Fruit fly (Drosophila melanogaster) whole organism, embryonic: ENCODE measurements around the gene CG7367.
A peak's percentile ranks its signal among the peaks of the same experiment; 100 is the strongest.

Experiments used
- Asciz ChIP-seq: fragments of 200-800 bp; sonication (Bioruptor generic); optimal IDR thresholded peaks from 2 replicates; lab custom pipeline; 2017; ENCODE audit warnings: missing biosample characterization, mild to moderate bottlenecking, missing genetic modification characterization, missing genetic modification reagents
- Atf3 ChIP-seq: fragments of 200-800 bp; sonication (Bioruptor generic); optimal IDR thresholded peaks from 3 replicates; lab custom pipeline; 2016; ENCODE audit warnings: missing biosample characterization, missing genetic modification characterization
- CG12769 ChIP-seq: fragments of 200-800 bp; sonication (Bioruptor generic); optimal IDR thresholded peaks from 2 replicates; lab custom pipeline; 2019; ENCODE audit warnings: missing biosample characterization, mild to moderate bottlenecking, missing genetic modification characterization, moderate library complexity
- CG16863 ChIP-seq: fragments of 200-800 bp; sonication (Bioruptor generic); optimal IDR thresholded peaks from 3 replicates; lab custom pipeline; 2016; ENCODE audit warnings: missing biosample characterization, missing genetic modification characterization
- CG17385 ChIP-seq: fragments of 200-800 bp; sonication (Bioruptor generic); optimal IDR thresholded peaks from 3 replicates; lab custom pipeline; 2018; ENCODE audit warnings: missing biosample characterization, mild to moderate bottlenecking, missing genetic modification characterization
- CG30403 ChIP-seq: fragments of 200-800 bp; sonication (Bioruptor generic); optimal IDR thresholded peaks from 3 replicates; lab custom pipeline; 2016; ENCODE audit warnings: missing biosample characterization, missing genetic modification characterization
- CG3281 ChIP-seq: fragments of 200-800 bp; sonication (Bioruptor generic); optimal IDR thresholded peaks from 3 replicates; lab custom pipeline; 2017; ENCODE audit warnings: missing biosample characterization, mild to moderate bottlenecking, missing genetic modification characterization
- CG3838 ChIP-seq: fragments of 200-800 bp; sonication (Bioruptor generic); optimal IDR thresholded peaks from 3 replicates; lab custom pipeline; 2016; ENCODE audit warnings: missing biosample characterization, missing genetic modification characterization
- CG5953 ChIP-seq: fragments of 200-800 bp; sonication (Bioruptor generic); IDR thresholded peaks from 2 replicates; pipeline ENCODE4 v1.3.6; 2022; ENCODE audit warnings: missing biosample characterization, missing genetic modification characterization
- CG6689 ChIP-seq: fragments of 200-800 bp; sonication (Bioruptor generic); IDR thresholded peaks from 2 replicates; pipeline ENCODE4 v1.3.6; 2022; ENCODE audit warnings: missing biosample characterization, missing genetic modification characterization
- Camta ChIP-seq: fragments of 200-800 bp; sonication (Bioruptor generic); optimal IDR thresholded peaks from 2 replicates; lab custom pipeline; 2016; ENCODE audit warnings: missing biosample characterization, missing genetic modification characterization
- CoRest ChIP-seq: fragments of 200-800 bp; sonication (Bioruptor generic); optimal IDR thresholded peaks from 3 replicates; lab custom pipeline; 2018; ENCODE audit warnings: missing biosample characterization, mild to moderate bottlenecking, missing genetic modification characterization, moderate library complexity
- D19B ChIP-seq: fragments of 200-800 bp; sonication (Bioruptor generic); optimal IDR thresholded peaks from 2 replicates; lab custom pipeline; 2017; ENCODE audit warnings: missing biosample characterization, mild to moderate bottlenecking, missing genetic modification characterization
- Dad ChIP-seq: fragments of 200-800 bp; sonication (Bioruptor generic); optimal IDR thresholded peaks from 3 replicates; lab custom pipeline; 2016; ENCODE audit warnings: missing biosample characterization, missing genetic modification characterization
- E2f2 ChIP-seq: fragments of 200-800 bp; sonication (Bioruptor generic); IDR thresholded peaks from 2 replicates; pipeline ENCODE4 v1.3.6; 2022; ENCODE audit warnings: missing biosample characterization, missing genetic modification characterization
- Elba2 ChIP-seq: fragments of 200-800 bp; sonication (Bioruptor generic); optimal IDR thresholded peaks from 3 replicates; lab custom pipeline; 2016; ENCODE audit warnings: missing biosample characterization, missing genetic modification characterization
- H15 ChIP-seq: fragments of 200-800 bp; sonication (Bioruptor generic); IDR thresholded peaks from 3 replicates; pipeline ENCODE4 v1.3.6; 2022; ENCODE audit warnings: missing biosample characterization, missing genetic modification characterization
- HLH54F ChIP-seq: fragments of 200-800 bp; sonication (Bioruptor generic); optimal IDR thresholded peaks from 3 replicates; lab custom pipeline; 2016; ENCODE audit warnings: missing biosample characterization, missing genetic modification characterization
- Lhr ChIP-seq: fragments of 200-800 bp; sonication (Bioruptor generic); optimal IDR thresholded peaks from 3 replicates; lab custom pipeline; 2017; ENCODE audit warnings: mild to moderate bottlenecking, missing biosample characterization, missing genetic modification reagents, missing genetic modification characterization
- Mrtf ChIP-seq: fragments of 200-800 bp; sonication (Bioruptor generic); IDR thresholded peaks from 3 replicates; pipeline ENCODE4 v1.3.6; 2022; ENCODE audit warnings: missing biosample characterization, missing genetic modification characterization
- Neu2 ChIP-seq: fragments of 200-800 bp; sonication (Bioruptor generic); optimal IDR thresholded peaks from 3 replicates; lab custom pipeline; 2016; ENCODE audit warnings: missing biosample characterization, missing genetic modification characterization, borderline replicate concordance
- Oaz ChIP-seq: fragments of 200-800 bp; sonication (Bioruptor generic); IDR thresholded peaks from 2 replicates; pipeline ENCODE4 v1.3.6; 2022; ENCODE audit warnings: missing biosample characterization, missing genetic modification characterization
- Oli ChIP-seq: fragments of 200-800 bp; sonication (Bioruptor generic); optimal IDR thresholded peaks from 2 replicates; lab custom pipeline; 2018; ENCODE audit warnings: missing biosample characterization, mild to moderate bottlenecking, missing genetic modification characterization, moderate library complexity
- PHDP ChIP-seq: fragments of 200-800 bp; sonication (Bioruptor generic); optimal IDR thresholded peaks from 3 replicates; lab custom pipeline; 2018; ENCODE audit warnings: missing biosample characterization, mild to moderate bottlenecking, missing genetic modification characterization, moderate library complexity
- Ptx1 ChIP-seq: fragments of 200-800 bp; sonication (Bioruptor generic); IDR thresholded peaks from 2 replicates; pipeline ENCODE4 v1.3.6; 2022; ENCODE audit warnings: missing biosample characterization, missing genetic modification characterization
- Rx ChIP-seq: fragments of 200-800 bp; sonication (Bioruptor generic); IDR thresholded peaks from 2 replicates; pipeline ENCODE4 v1.3.6; 2022; ENCODE audit warnings: missing biosample characterization, missing genetic modification characterization
- ab ChIP-seq: fragments of 200-800 bp; sonication (Bioruptor generic); optimal IDR thresholded peaks from 2 replicates; lab custom pipeline; 2016; ENCODE audit warnings: missing biosample characterization, missing genetic modification characterization
- ap ChIP-seq: fragments of 200-800 bp; sonication (Bioruptor generic); IDR thresholded peaks from 2 replicates; pipeline ENCODE4 v1.3.6; 2022; ENCODE audit warnings: missing biosample characterization, missing genetic modification characterization
- ara ChIP-seq: fragments of 200-800 bp; sonication (Bioruptor generic); IDR thresholded peaks from 2 replicates; pipeline ENCODE4 v1.3.6; 2022; ENCODE audit warnings: missing biosample characterization, missing genetic modification characterization
- bcd ChIP-seq: fragments of 200-800 bp; sonication (Bioruptor generic); optimal IDR thresholded peaks from 2 replicates; lab custom pipeline; 2017; ENCODE audit warnings: missing biosample characterization, mild to moderate bottlenecking, missing genetic modification characterization
- cad ChIP-seq: fragments of >200 bp; optimal IDR thresholded peaks from 2 replicates; lab custom pipeline; 2017; ENCODE audit warnings: missing biosample characterization, missing genetic modification characterization
- chif ChIP-seq, 2 experiments: fragments of 200-800 bp; sonication (Bioruptor generic); optimal IDR thresholded peaks; 3 replicates each; lab custom pipeline; 2016; ENCODE audit warnings: missing biosample characterization in 2 of 2, missing genetic modification characterization in 2 of 2
- crp ChIP-seq, 2 experiments: fragments of 200-800 bp; sonication (Bioruptor generic); optimal IDR thresholded peaks; 2 replicates in 1 of 2; 3 replicates in 1 of 2; lab custom pipeline; 2017; ENCODE audit warnings: missing biosample characterization in 2 of 2, missing genetic modification characterization in 2 of 2, mild to moderate bottlenecking in 1 of 2, moderate library complexity in 1 of 2
- cwo ChIP-seq: fragments of 200-800 bp; sonication (Bioruptor generic); optimal IDR thresholded peaks from 3 replicates; lab custom pipeline; 2017; ENCODE audit warnings: missing biosample characterization, missing genetic modification characterization, mild to moderate bottlenecking, moderate library complexity, missing genetic modification reagents
- fd3F ChIP-seq: fragments of 200-800 bp; sonication (Bioruptor generic); optimal IDR thresholded peaks from 2 replicates; lab custom pipeline; 2018; ENCODE audit warnings: missing biosample characterization, mild to moderate bottlenecking, missing genetic modification characterization, moderate library complexity
- fd64A ChIP-seq: fragments of 200-800 bp; sonication (Bioruptor generic); optimal IDR thresholded peaks from 3 replicates; lab custom pipeline; 2018; ENCODE audit warnings: missing biosample characterization, mild to moderate bottlenecking, missing genetic modification characterization
- ftz-f1 ChIP-seq: fragments of 200-800 bp; sonication (Bioruptor generic); optimal IDR thresholded peaks from 2 replicates; lab custom pipeline; 2016; ENCODE audit warnings: missing biosample characterization, missing genetic modification characterization
- hkb ChIP-seq, 2 experiments: fragments of 200-800 bp in 1 of 2; fragments of >200 bp in 1 of 2; sonication (Bioruptor generic) in 1 of 2; IDR thresholded peaks in 1 of 2; optimal IDR thresholded peaks in 1 of 2; 2 replicates each; pipeline versions ENCODE4 v1.3.6 to Lab custom; 2017 to 2022; ENCODE audit warnings: missing biosample characterization in 1 of 2, missing genetic modification characterization in 1 of 2
- lov ChIP-seq, 2 experiments: fragments of 200-800 bp in 1 of 2; fragments of >200 bp in 1 of 2; sonication (Bioruptor generic) in 1 of 2; IDR thresholded peaks in 1 of 2; optimal IDR thresholded peaks in 1 of 2; 2 replicates in 1 of 2; 3 replicates in 1 of 2; pipeline versions ENCODE4 v1.3.6 to Lab custom; 2017 to 2022; ENCODE audit warnings: missing biosample characterization in 1 of 2, missing genetic modification characterization in 1 of 2
- mld ChIP-seq: fragments of 200-800 bp; sonication (Bioruptor generic); IDR thresholded peaks from 3 replicates; pipeline ENCODE4 v1.3.6; 2022; ENCODE audit warnings: missing biosample characterization, missing genetic modification characterization; ENCODE audit not compliant: partially characterized antibody
- nerfin-2 ChIP-seq: fragments of 200-800 bp; sonication (Bioruptor generic); IDR thresholded peaks from 2 replicates; pipeline ENCODE4 v1.3.6; 2022; ENCODE audit warnings: missing biosample characterization, missing genetic modification characterization; ENCODE audit not compliant: partially characterized antibody
- otp ChIP-seq: fragments of 200-800 bp; sonication (Bioruptor generic); IDR thresholded peaks from 3 replicates; pipeline ENCODE4, ENCODE4 v1.3.6; 2022; ENCODE audit warnings: missing biosample characterization, missing genetic modification characterization
- pita ChIP-seq: fragments of 200-800 bp; sonication (Bioruptor generic); optimal IDR thresholded peaks from 2 replicates; lab custom pipeline; 2017; ENCODE audit warnings: missing biosample characterization, mild to moderate bottlenecking, missing genetic modification characterization
- slp2 ChIP-seq: fragments of 200-800 bp; sonication (Bioruptor generic); optimal IDR thresholded peaks from 2 replicates; lab custom pipeline; 2016; ENCODE audit warnings: missing biosample characterization, missing genetic modification characterization
- stc ChIP-seq: fragments of 200-800 bp; sonication (Bioruptor generic); IDR thresholded peaks from 2 replicates; pipeline ENCODE4 v1.3.6; 2022; ENCODE audit warnings: missing biosample characterization, missing genetic modification characterization
- vvl ChIP-seq: fragments of 200-800 bp; sonication (Bioruptor generic); IDR thresholded peaks from 2 replicates; pipeline ENCODE4 v1.3.6; 2022; ENCODE audit warnings: missing biosample characterization, missing genetic modification characterization
- z ChIP-seq: fragments of 200-800 bp; sonication (Bioruptor generic); IDR thresholded peaks from 3 replicates; pipeline ENCODE4 v1.3.6; 2022; ENCODE audit warnings: missing biosample characterization, missing genetic modification characterization

The CG7367 gene

DNA sequence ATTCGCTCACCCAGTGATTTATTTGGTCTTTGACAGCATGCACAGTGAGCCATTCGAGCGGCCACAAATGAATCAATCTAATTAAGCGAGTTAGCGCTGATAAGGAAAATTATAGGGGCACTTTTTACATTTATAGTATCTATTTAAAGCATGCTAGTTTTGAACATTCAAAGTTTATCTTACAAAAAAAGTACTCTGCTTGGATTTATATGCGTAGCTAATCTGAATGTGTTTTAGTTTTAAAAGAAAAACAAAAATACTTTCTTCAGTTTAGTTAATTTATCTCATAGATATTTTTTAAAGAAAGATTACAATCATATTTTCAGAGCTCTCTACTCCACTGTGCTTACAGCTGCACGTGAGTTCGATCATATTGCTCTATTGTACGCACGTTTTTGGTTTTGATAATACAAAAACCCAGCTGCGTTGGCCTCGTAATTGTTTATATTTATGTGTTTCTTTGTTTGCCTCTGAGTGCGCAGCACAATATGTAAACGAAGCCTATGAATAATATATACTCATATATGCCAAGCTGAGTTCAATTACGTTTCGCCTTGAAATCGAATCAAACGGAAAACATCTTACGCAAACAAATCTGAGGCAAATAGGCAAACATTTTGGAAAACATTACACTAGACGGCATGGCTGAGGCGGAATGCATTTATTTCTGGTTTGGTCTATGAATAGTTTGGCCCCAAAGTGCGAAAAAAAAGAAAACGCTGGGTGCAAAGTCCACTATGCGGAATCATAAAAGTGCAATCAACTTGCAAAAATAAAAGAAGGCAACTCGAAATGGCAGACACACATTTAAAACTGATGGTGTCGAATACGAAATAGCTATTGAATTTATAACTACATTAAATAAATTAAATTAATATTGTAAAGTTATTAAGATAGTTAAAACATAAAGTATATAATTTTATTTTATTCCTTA, 37.6 kb downstream of the CG7367 start (continued):
- TF ChIP-seq CG30403 (GFP tag; lab: Kevin White, UChicago): peak; percentile 94
- no peak for TF ChIP-seq hkb (optimal IDR thresholded peaks at IDR 0.05; lab: Kevin White, UChicago)
- TF ChIP-seq hkb (GFP tag; IDR thresholded peaks at IDR 0.05; lab: Robert Waterston, UW): peak; percentile 86
- no peak for TF ChIP-seq lov (optimal IDR thresholded peaks at IDR 0.05; lab: Kevin White, UChicago)
- TF ChIP-seq lov (GFP tag; IDR thresholded peaks at IDR 0.05; lab: Robert Waterston, UW): 0 out of 3 replicates have a peak, but pooled peaks have one; percentile 59
- peak; percentile 85 for TF ChIP-seq CG6689
- TF ChIP-seq CG17385 (GFP tag; lab: Kevin White, UChicago): peak; percentile 87
- peak; percentile 52 for TF ChIP-seq Lhr (GFP tag; lab: Kevin White, UChicago)
- no peak; the same call in 1 of the 2 replicates for TF ChIP-seq Rx (GFP tag; lab: Robert Waterston, UW)
- no peak for TF ChIP-seq z (GFP tag; lab: Robert Waterston, UW)
- no peak for TF ChIP-seq nerfin-2 (GFP tag; lab: Robert Waterston, UW)
- no peak for TF ChIP-seq mld (GFP tag; lab: Robert Waterston, UW)
- peak; percentile 83 to 84 for TF ChIP-seq chif (GFP tag; optimal IDR thresholded peaks at IDR 0.05; lab: Kevin White, UChicago)
- peak; percentile 87 for TF ChIP-seq Asciz
- peak; percentile 37 for TF ChIP-seq fd64A (GFP tag; lab: Kevin White, UChicago)
- TF ChIP-seq H15 (GFP tag; lab: Robert Waterston, UW): peak; percentile 77
- TF ChIP-seq HLH54F (GFP tag; lab: Kevin White, UChicago): peak; percentile 77
- TF ChIP-seq Neu2 (GFP tag; lab: Kevin White, UChicago): no peak
- peak; percentile 69 for TF ChIP-seq ap (GFP tag; lab: Robert Waterston, UW)
- TF ChIP-seq Dad (GFP tag; lab: Kevin White, UChicago): peak; percentile 75
- TF ChIP-seq Oli (tag; lab: Kevin White, UChicago): peak; percentile 91
- peak; percentile 75 for TF ChIP-seq CG16863 (GFP tag; lab: Kevin White, UChicago)
- TF ChIP-seq PHDP (tag; lab: Kevin White, UChicago): peak; percentile 81
- TF ChIP-seq Elba2 (GFP tag; lab: Kevin White, UChicago): no peak
- peak; percentile 79 for TF ChIP-seq Mrtf (GFP tag; lab: Robert Waterston, UW)
- peak; percentile 69 for TF ChIP-seq CG3838
- peak; percentile 74; the same call in 2 of the 3 replicates for TF ChIP-seq otp (GFP tag; lab: Robert Waterston, UW)
- no peak for TF ChIP-seq cad (GFP tag; lab: Kevin White, UChicago)
- TF ChIP-seq ara: peak; percentile 68; the same call in 1 of the 2 replicates
- TF ChIP-seq Camta (GFP tag; lab: Kevin White, UChicago): peak; percentile 82
- peak; percentile 35 for TF ChIP-seq ab (GFP tag; lab: Kevin White, UChicago)
- TF ChIP-seq stc (GFP tag; lab: Robert Waterston, UW): peak; percentile 71
- peak; percentile 68 for TF ChIP-seq CG5953 (GFP tag; lab: Robert Waterston, UW)
- TF ChIP-seq D19B (GFP tag; lab: Kevin White, UChicago): peak; percentile 77
- TF ChIP-seq Ptx1 (GFP tag; lab: Robert Waterston, UW): peak; percentile 91
- TF ChIP-seq slp2 (GFP tag; lab: Kevin White, UChicago): peak; percentile 74
- TF ChIP-seq CG12769 (tag; lab: Kevin White, UChicago): peak; percentile 35
- peak; percentile 86 for TF ChIP-seq bcd (GFP tag; lab: Kevin White, UChicago)
- TF ChIP-seq E2f2 (GFP tag; lab: Robert Waterston, UW): peak; percentile 71
- no peak for TF ChIP-seq pita
- TF ChIP-seq crp (GFP tag; optimal IDR thresholded peaks at IDR 0.05; lab: Kevin White, UChicago): peak in 1 of 2 experiments; percentile 40
- TF ChIP-seq fd3F (GFP tag; lab: Kevin White, UChicago): peak; percentile 84
- peak; percentile 100 for TF ChIP-seq cwo (GFP tag; lab: Kevin White, UChicago)
- peak; percentile 89 for TF ChIP-seq vvl (GFP tag; lab: Robert Waterston, UW)
- peak; percentile 93 for TF ChIP-seq CoRest
- TF ChIP-seq Atf3 (GFP tag; lab: Kevin White, UChicago): peak; percentile 65
- TF ChIP-seq CG3281 (GFP tag; lab: Kevin White, UChicago): peak; percentile 91
- TF ChIP-seq Oaz (GFP tag; lab: Robert Waterston, UW): peak; percentile 74
- no peak for TF ChIP-seq ftz-f1 (GFP tag; lab: Kevin White, UChicago)
